Worm (Caenorhabditis elegans) whole organism, L4 larva: Measurements from ENCODE around the gene idpc-4.

Experiments
- R02D3.7 ChIP-seq: fragments of 150-350 bp; sonication (generic microtip); optimal IDR thresholded peaks from 3 replicates; lab custom pipeline; 2014; ENCODE audit warnings: missing biosample characterization, missing genetic modification characterization
- T20F7.1 ChIP-seq: fragments of 200-800 bp; sonication (Bioruptor generic); optimal IDR thresholded peaks from 2 replicates; lab custom pipeline; 2018; ENCODE audit warnings: mild to moderate bottlenecking, missing genetic modification characterization, missing compliant biosample characterization
- T26A8.4 ChIP-seq: fragments of 200-800 bp; sonication (Bioruptor generic); IDR thresholded peaks from 2 replicates; pipeline ENCODE4 v1.3.6; 2022; ENCODE audit warnings: missing genetic modification characterization, missing compliant biosample characterization
- Y75B8A.6 ChIP-seq: fragments of 200-800 bp; sonication (Bioruptor generic); IDR thresholded peaks from 2 replicates; pipeline ENCODE4 v1.3.6; 2022; ENCODE audit warnings: missing genetic modification reagents, missing genetic modification characterization, missing compliant biosample characterization
- aha-1 ChIP-seq: fragments of 150-350 bp; peaks from one replicate; lab custom pipeline; 2014; ENCODE audit warnings: missing biosample characterization, missing genetic modification characterization
- arid-1 ChIP-seq: fragments of 200-800 bp; sonication (Bioruptor generic); conservative IDR thresholded peaks from 2 replicates; pipeline ENCODE4 v1.3.6; 2022; ENCODE audit warnings: missing genetic modification reagents, missing genetic modification characterization, missing compliant biosample characterization
- attf-4 ChIP-seq: sonication (generic microtip); optimal IDR thresholded peaks from 3 replicates; lab custom pipeline; 2017; ENCODE audit warnings: missing biosample characterization, missing genetic modification characterization
- ceh-20 ChIP-seq: fragments of 200-800 bp; sonication (Bioruptor generic); IDR thresholded peaks from 2 replicates; pipeline ENCODE4 v1.3.6; 2022; ENCODE audit warnings: missing genetic modification reagents, missing genetic modification characterization, missing compliant biosample characterization
- ces-1 ChIP-seq: fragments of 150-350 bp; sonication (generic microtip); optimal IDR thresholded peaks from 4 replicates; lab custom pipeline; 2014; ENCODE audit warnings: missing biosample characterization, missing genetic modification reagents, missing genetic modification characterization
- daf-12 ChIP-seq: fragments of 150-350 bp; optimal IDR thresholded peaks from 2 replicates; lab custom pipeline; 2014; ENCODE audit warnings: missing biosample characterization, missing genetic modification reagents, missing genetic modification characterization
- daf-16 ChIP-seq, 3 experiments: sonication (generic microtip); optimal IDR thresholded peaks; 2 replicates each; lab custom pipeline; 2016 to 2017; ENCODE audit warnings: missing genetic modification characterization in 3 of 3, missing genetic modification reagents in 3 of 3, mild to moderate bottlenecking in 2 of 3, missing compliant biosample characterization in 2 of 3, missing biosample characterization in 1 of 3, moderate library complexity in 1 of 3
- dmd-6 ChIP-seq: fragments of 200-800 bp; sonication (Bioruptor generic); IDR thresholded peaks from 2 replicates; pipeline ENCODE4 v1.3.6; 2022; ENCODE audit warnings: missing genetic modification reagents, missing genetic modification characterization, missing compliant biosample characterization
- dmd-9 ChIP-seq: fragments of 200-800 bp; sonication (Bioruptor generic); IDR thresholded peaks from 2 replicates; pipeline ENCODE4 v1.3.6; 2022; ENCODE audit warnings: missing genetic modification reagents, missing genetic modification characterization, missing compliant biosample characterization
- duxl-1 ChIP-seq: sonication (generic microtip); optimal IDR thresholded peaks from 2 replicates; lab custom pipeline; 2016; ENCODE audit warnings: mild to moderate bottlenecking, missing genetic modification characterization, moderate library complexity, missing compliant biosample characterization; ENCODE audit not compliant: poor library complexity
- gei-8 ChIP-seq: fragments of 200-800 bp; sonication (Bioruptor generic); optimal IDR thresholded peaks from 2 replicates; lab custom pipeline; 2018; ENCODE audit warnings: mild to moderate bottlenecking, missing genetic modification characterization, missing compliant biosample characterization
- lin-1 ChIP-seq: fragments of 200-800 bp; sonication (Bioruptor generic); IDR thresholded peaks from 2 replicates; pipeline ENCODE4 v1.3.6; 2022; ENCODE audit warnings: missing genetic modification reagents, missing genetic modification characterization, missing compliant biosample characterization
- lin-13 ChIP-seq: fragments of 150-350 bp; optimal IDR thresholded peaks from 2 replicates; lab custom pipeline; 2014; ENCODE audit warnings: missing biosample characterization, missing genetic modification reagents, missing genetic modification characterization
- lir-3 ChIP-seq: sonication (generic microtip); optimal IDR thresholded peaks from 2 replicates; lab custom pipeline; 2016; ENCODE audit warnings: mild to moderate bottlenecking, missing genetic modification characterization, missing compliant biosample characterization
- lsy-2 ChIP-seq, 2 experiments: fragments of 150-350 bp in 1 of 2; sonication (generic microtip) in 1 of 2; optimal IDR thresholded peaks; 2 replicates each; lab custom pipeline; 2014 to 2017; ENCODE audit warnings: missing biosample characterization in 2 of 2, missing genetic modification characterization in 2 of 2
- madf-9 ChIP-seq: fragments of 200-800 bp; sonication (Bioruptor generic); conservative IDR thresholded peaks from 2 replicates; pipeline ENCODE4 v1.3.6; 2022; ENCODE audit warnings: missing genetic modification reagents, missing genetic modification characterization, missing compliant biosample characterization
- mdl-1 ChIP-seq, 2 experiments: fragments of 150-350 bp in 1 of 2; sonication (generic microtip) in 1 of 2; optimal IDR thresholded peaks; 2 replicates each; lab custom pipeline; 2014 to 2017; ENCODE audit warnings: missing biosample characterization in 2 of 2, missing genetic modification characterization in 2 of 2
- nhr-10 ChIP-seq: fragments of 150-350 bp; optimal IDR thresholded peaks from 2 replicates; lab custom pipeline; 2014; ENCODE audit warnings: missing biosample characterization, missing genetic modification characterization
- nhr-11 ChIP-seq: fragments of 150-350 bp; optimal IDR thresholded peaks from 2 replicates; lab custom pipeline; 2014; ENCODE audit warnings: missing biosample characterization, missing genetic modification characterization
- nhr-111 ChIP-seq: fragments of 200-800 bp; sonication (Bioruptor generic); optimal IDR thresholded peaks from 2 replicates; lab custom pipeline; 2018; ENCODE audit warnings: mild to moderate bottlenecking, missing genetic modification characterization, missing compliant biosample characterization
- nhr-237 ChIP-seq: sonication (generic microtip); optimal IDR thresholded peaks from 2 replicates; lab custom pipeline; 2017; ENCODE audit warnings: missing biosample characterization, missing genetic modification characterization
- nhr-28 ChIP-seq: fragments of 150-350 bp; optimal IDR thresholded peaks from 2 replicates; lab custom pipeline; 2014; ENCODE audit warnings: missing biosample characterization, missing genetic modification characterization
- nhr-41 ChIP-seq: fragments of 200-800 bp; sonication (Bioruptor generic); IDR thresholded peaks from 2 replicates; pipeline ENCODE4 v1.3.6; 2022; ENCODE audit warnings: missing genetic modification reagents, missing genetic modification characterization, missing compliant biosample characterization
- nhr-42 ChIP-seq: fragments of 200-800 bp; sonication (Bioruptor generic); IDR thresholded peaks from 2 replicates; pipeline ENCODE4 v1.3.6; 2022; ENCODE audit warnings: missing genetic modification characterization, missing compliant biosample characterization
- nhr-6 ChIP-seq: fragments of 150-350 bp; optimal IDR thresholded peaks from 2 replicates; lab custom pipeline; 2014; ENCODE audit warnings: missing biosample characterization, missing genetic modification characterization
- pqm-1 ChIP-seq: sonication (generic microtip); optimal IDR thresholded peaks from 2 replicates; lab custom pipeline; 2017; ENCODE audit warnings: missing biosample characterization, missing genetic modification characterization
- rbr-2 ChIP-seq: sonication (generic microtip); optimal IDR thresholded peaks from 2 replicates; lab custom pipeline; 2016; ENCODE audit warnings: missing genotype, missing genetic modification characterization, missing compliant biosample characterization
- saeg-2 ChIP-seq: fragments of 200-800 bp; sonication (Bioruptor generic); IDR thresholded peaks from 2 replicates; pipeline ENCODE4 v1.3.6; 2022; ENCODE audit warnings: missing genetic modification reagents, missing genetic modification characterization, missing compliant biosample characterization
- set-16 ChIP-seq: fragments of 200-800 bp; sonication (Bioruptor generic); IDR thresholded peaks from 2 replicates; pipeline ENCODE4 v1.3.6; 2022; ENCODE audit warnings: missing genetic modification reagents, missing genetic modification characterization, missing compliant biosample characterization
- snpc-4 ChIP-seq: fragments of 150-350 bp; optimal IDR thresholded peaks from 2 replicates; lab custom pipeline; 2014; ENCODE audit warnings: missing biosample characterization, missing genetic modification characterization
- tag-97 ChIP-seq: fragments of 200-800 bp; sonication (Bioruptor generic); IDR thresholded peaks from 2 replicates; pipeline ENCODE4 v1.3.6; 2022; ENCODE audit warnings: missing genetic modification characterization, missing compliant biosample characterization
- tra-1 ChIP-seq: fragments of 200-800 bp; sonication (Bioruptor generic); IDR thresholded peaks from 2 replicates; pipeline ENCODE4 v1.3.6; 2022; ENCODE audit warnings: missing genetic modification reagents, missing genetic modification characterization, missing compliant biosample characterization
- unc-62 ChIP-seq, 3 experiments: fragments of 150-350 bp in 1 of 3; sonication (generic microtip); optimal IDR thresholded peaks in 2 of 3; peaks in 1 of 3; 1 replicate in 1 of 3; 2 replicates in 2 of 3; lab custom pipeline; 2014 to 2017; ENCODE audit warnings: missing biosample characterization in 3 of 3, missing genetic modification characterization in 3 of 3, missing genetic modification reagents in 3 of 3, missing genotype in 1 of 3
- vab-7 ChIP-seq: fragments of 200-800 bp; sonication (Bioruptor generic); IDR thresholded peaks from 2 replicates; pipeline ENCODE4 v1.3.6; 2022; ENCODE audit warnings: missing genetic modification reagents, missing genetic modification characterization, missing compliant biosample characterization
- zag-1 ChIP-seq: fragments of 150-350 bp; optimal IDR thresholded peaks from 2 replicates; lab custom pipeline; 2014; ENCODE audit warnings: missing biosample characterization, missing genetic modification characterization
- zfp-2 ChIP-seq: sonication (generic microtip); optimal IDR thresholded peaks from 2 replicates; lab custom pipeline; 2016; ENCODE audit warnings: mild to moderate bottlenecking, missing genetic modification characterization, missing compliant biosample characterization
- zfp-3 ChIP-seq: fragments of 200-800 bp; sonication (Bioruptor generic); conservative IDR thresholded peaks from 2 replicates; pipeline ENCODE4 v1.3.6; 2022; ENCODE audit warnings: missing genetic modification reagents, missing genetic modification characterization, missing compliant biosample characterization
- zip-2 ChIP-seq: fragments of 150-350 bp; optimal IDR thresholded peaks from 2 replicates; lab custom pipeline; 2014; ENCODE audit warnings: missing biosample characterization, missing genetic modification characterization
- ztf-11 ChIP-seq: fragments of 150-350 bp; optimal IDR thresholded peaks from 2 replicates; lab custom pipeline; 2014; ENCODE audit warnings: missing biosample characterization, missing genetic modification characterization

idpc-4 gene

DNA sequence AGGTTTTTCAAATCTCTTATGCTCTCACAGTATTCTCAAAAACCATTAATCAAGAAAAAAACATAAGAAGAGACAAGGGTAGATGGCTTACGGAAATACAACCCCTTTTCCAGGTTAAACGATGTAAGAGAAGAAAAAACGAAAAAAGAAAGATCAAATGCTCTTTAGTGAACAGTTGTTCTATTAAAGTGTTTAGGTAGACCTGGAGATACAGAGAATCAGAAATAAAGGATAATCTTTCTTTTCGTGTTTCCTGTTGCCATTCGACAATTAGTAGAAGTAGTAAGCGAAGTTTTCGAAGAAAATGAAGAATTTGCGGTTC is 41.9 kb upstream of the idpc-4 start, which contains the start of gene K09G1.1:
TSS of gene K09G1.1 (plus strand) at position 223 of the 322 bp plus-strand sequence.
- no peak for TF ChIP-seq T26A8.4 (GFP tag; lab: Robert Waterston, UW)
- TF ChIP-seq madf-9 (GFP tag; lab: Robert Waterston, UW), result no peak
- no peak for TF ChIP-seq lin-1 (GFP tag; lab: Robert Waterston, UW)
- TF ChIP-seq nhr-11 (tag; lab: Kevin White, UChicago), result no peak
- TF ChIP-seq zfp-3 (GFP tag; lab: Robert Waterston, UW), result no peak
- TF ChIP-seq lsy-2 (tag; optimal IDR thresholded peaks at IDR 0.05; lab: Kevin White, UChicago), result no peak
- TF ChIP-seq rbr-2 (tag; lab: Kevin White, UChicago), result no peak

DNA sequence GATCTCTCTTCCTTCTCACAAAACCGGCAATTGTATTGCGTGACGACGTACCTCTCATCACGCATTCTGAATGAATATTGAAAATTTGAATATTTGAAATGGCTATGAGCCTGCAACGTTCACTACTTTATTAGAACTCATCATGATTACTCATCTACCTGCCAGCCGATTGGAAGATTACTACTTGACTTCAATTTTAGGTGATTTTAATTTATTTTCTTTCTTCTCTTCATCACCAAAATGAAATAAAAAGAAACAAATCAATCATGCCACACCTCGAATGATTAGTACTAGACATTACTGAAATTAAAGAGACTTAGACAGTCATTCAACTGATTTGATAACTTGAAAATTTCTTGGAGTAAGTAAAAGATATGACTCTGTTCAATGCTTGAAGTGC is 41.0 kb upstream of the idpc-4 start:
- TF ChIP-seq daf-16 (GFP tag; optimal IDR thresholded peaks at IDR 0.05; lab: Kevin White, UChicago) (no peak), daf-16 (tag; optimal IDR thresholded peaks at IDR 0.05; lab: Kevin White, UChicago) (no peak), arid-1 (GFP tag; lab: Robert Waterston, UW) (no peak), gei-8 (no peak), T20F7.1 (no peak), nhr-6 (tag; lab: Kevin White, UChicago) (no peak), vab-7 (GFP tag; lab: Robert Waterston, UW) (no peak), ztf-11 (tag; lab: Kevin White, UChicago) (no peak), unc-62 (GFP tag; optimal IDR thresholded peaks at IDR 0.05 in 1 of 2; lab: Kevin White, UChicago) (peak in 1 of 2 experiments; percentile 62), unc-62 (tag; optimal IDR thresholded peaks at IDR 0.05; lab: Kevin White, UChicago) (no peak), aha-1 (tag; lab: Kevin White, UChicago) (peak; percentile 13), saeg-2 (no peak), R02D3.7 (tag; lab: Kevin White, UChicago) (no peak), nhr-237 (tag; lab: Kevin White, UChicago) (no peak)

DNA sequence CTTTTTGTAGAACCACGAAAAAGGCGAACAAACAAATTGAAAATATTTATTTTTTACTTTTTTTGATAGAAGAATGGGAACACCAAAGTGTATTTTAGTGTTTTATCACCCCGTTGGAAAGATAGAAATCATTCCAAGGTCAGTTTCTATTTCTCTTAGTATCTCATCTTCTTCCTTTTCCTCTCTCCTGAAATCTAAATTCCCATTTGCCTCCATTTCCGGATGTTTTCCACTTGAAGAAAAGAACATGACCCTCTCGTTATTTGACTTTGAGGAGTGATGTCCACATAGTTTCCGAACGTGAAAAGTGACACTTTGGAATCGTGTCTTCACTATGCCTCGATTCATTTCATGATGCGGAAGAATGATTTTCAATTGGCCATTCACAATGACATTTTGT is 37.6 kb upstream of the idpc-4 start:
- TF ChIP-seq ces-1 (GFP tag; lab: Kevin White, UChicago) (no peak), aha-1 (tag; lab: Kevin White, UChicago) (peak; percentile 94), zip-2 (tag; lab: Kevin White, UChicago) (no peak), set-16 (GFP tag; lab: Robert Waterston, UW) (no peak), lin-13 (GFP tag; lab: Kevin White, UChicago) (no peak), zfp-2 (tag; lab: Kevin White, UChicago) (no peak), attf-4 (tag; lab: Kevin White, UChicago) (no peak), nhr-28 (tag; lab: Kevin White, UChicago) (no peak)

DNA sequence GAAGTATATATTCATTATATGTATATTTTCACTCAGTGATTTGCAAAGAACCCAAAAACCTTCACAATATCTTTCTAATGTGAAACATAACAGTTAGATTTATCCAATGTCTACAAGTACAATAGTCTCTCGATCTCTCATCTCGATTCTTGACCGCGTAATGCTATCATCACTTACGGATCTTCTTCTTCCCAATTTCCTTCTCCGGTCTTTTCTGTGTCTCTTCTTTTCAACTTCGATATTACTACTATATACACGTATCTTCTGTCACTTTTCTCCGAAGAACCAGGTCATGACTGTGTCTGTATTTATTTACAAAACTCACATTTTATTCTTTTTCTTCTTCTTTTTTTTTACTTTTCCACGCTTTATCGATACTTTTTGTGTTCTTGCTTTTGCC is 36.6 kb upstream of the idpc-4 start:
- TF ChIP-seq Y75B8A.6 (GFP tag; lab: Robert Waterston, UW), result no peak
- peak; percentile 44 for TF ChIP-seq nhr-28 (tag; lab: Kevin White, UChicago)
- TF ChIP-seq nhr-10, result no peak
- TF ChIP-seq, all 104 proteins: peak for 1

DNA sequence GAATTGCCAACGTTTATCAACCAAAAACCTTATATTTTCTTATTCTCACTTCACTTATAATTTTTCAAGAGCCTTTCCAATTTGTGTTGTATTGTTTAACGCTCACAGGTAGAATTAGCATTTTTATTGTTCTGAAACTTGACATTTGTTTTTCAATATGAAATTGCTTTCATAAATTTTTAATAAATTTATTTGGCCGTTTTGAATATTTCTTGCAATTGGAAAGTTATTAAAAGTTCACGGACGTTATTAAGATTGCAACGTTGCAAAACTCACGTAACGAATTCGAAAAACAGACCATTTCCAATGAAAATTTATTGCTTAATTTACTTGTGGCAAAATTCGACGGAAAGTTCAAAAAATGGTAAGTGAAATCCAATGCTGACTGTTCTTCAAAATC is 34.9 kb upstream of the idpc-4 start, which contains the start of gene K09G1.2:
TSS of gene K09G1.2 (plus strand) at position 301 of the 400 bp plus-strand sequence.
- TF ChIP-seq duxl-1 (no peak), aha-1 (tag; lab: Kevin White, UChicago) (no peak), daf-12 (tag; lab: Kevin White, UChicago) (no peak), mdl-1 (tag; optimal IDR thresholded peaks at IDR 0.05; lab: Kevin White, UChicago) (no peak), dmd-6 (GFP tag; lab: Robert Waterston, UW) (no peak), zag-1 (tag; lab: Kevin White, UChicago) (no peak), lir-3 (tag; lab: Kevin White, UChicago) (no peak), pqm-1 (tag; lab: Kevin White, UChicago) (no peak), dmd-9 (GFP tag; lab: Robert Waterston, UW) (no peak), snpc-4 (tag; lab: Kevin White, UChicago) (no peak), nhr-42 (GFP tag; lab: Robert Waterston, UW) (no peak), nhr-41 (GFP tag; lab: Robert Waterston, UW) (no peak), tra-1 (GFP tag; lab: Robert Waterston, UW) (no peak), tag-97 (no peak), nhr-111 (GFP tag; lab: Kevin White, UChicago) (no peak), ceh-20 (GFP tag; lab: Robert Waterston, UW) (no peak)
